Worm (Caenorhabditis elegans) whole organism, L2 larva: ENCODE measurements around the gene R10E11.5.
A peak's percentile ranks its signal among the peaks of the same experiment; 100 is the strongest.

ENCODE experiments used
- C34F6.9 ChIP-seq: fragments of 150-350 bp; optimal IDR thresholded peaks from 2 replicates; lab custom pipeline; 2014; ENCODE audit warnings: missing biosample characterization, missing genetic modification characterization
- F13H6.1 ChIP-seq: sonication (generic microtip); optimal IDR thresholded peaks from 2 replicates; lab custom pipeline; 2016; ENCODE audit warnings: missing genetic modification characterization, missing compliant biosample characterization
- Y55F3AM.14 ChIP-seq: fragments of 200-800 bp; sonication (Bioruptor generic); optimal IDR thresholded peaks from 2 replicates; lab custom pipeline; 2018; ENCODE audit warnings: mild to moderate bottlenecking, missing genetic modification characterization, missing compliant biosample characterization
- ZK546.5 ChIP-seq: sonication (generic microtip); optimal IDR thresholded peaks from 2 replicates; lab custom pipeline; 2017; ENCODE audit warnings: missing biosample characterization, missing genetic modification characterization
- aly-2 ChIP-seq: fragments of 150-350 bp; optimal IDR thresholded peaks from 2 replicates; lab custom pipeline; 2014; ENCODE audit warnings: missing biosample characterization, missing genetic modification characterization
- blmp-1 ChIP-seq: sonication (generic microtip); optimal IDR thresholded peaks from 2 replicates; lab custom pipeline; 2017; ENCODE audit warnings: missing genetic modification characterization, mild to moderate bottlenecking, missing compliant biosample characterization, antibody characterized with exemption, moderate library complexity; ENCODE audit not compliant: insufficient read depth
- crh-2 ChIP-seq: sonication (generic microtip); optimal IDR thresholded peaks from 2 replicates; lab custom pipeline; 2017; ENCODE audit warnings: missing biosample characterization, missing genetic modification characterization
- dmd-4 ChIP-seq: sonication (generic microtip); optimal IDR thresholded peaks from 2 replicates; lab custom pipeline; 2017; ENCODE audit warnings: missing biosample characterization, missing genetic modification characterization
- elt-3 ChIP-seq: sonication (generic microtip); optimal IDR thresholded peaks from 2 replicates; lab custom pipeline; 2017; ENCODE audit warnings: missing biosample characterization, missing genetic modification characterization
- fos-1 ChIP-seq: fragments of 150-350 bp; optimal IDR thresholded peaks from 2 replicates; lab custom pipeline; 2014; ENCODE audit warnings: missing biosample characterization, missing genetic modification characterization
- gmeb-1 ChIP-seq: fragments of 150-350 bp; optimal IDR thresholded peaks from 2 replicates; lab custom pipeline; 2014; ENCODE audit warnings: missing biosample characterization, missing genetic modification characterization
- lin-11 ChIP-seq: fragments of 150-350 bp; sonication (generic microtip); optimal IDR thresholded peaks from 2 replicates; lab custom pipeline; 2014; ENCODE audit warnings: missing biosample characterization, missing genetic modification characterization, inconsistent platforms, mixed read lengths
- lsy-2 ChIP-seq, 2 experiments: fragments of 150-350 bp in 1 of 2; sonication (generic microtip) in 1 of 2; optimal IDR thresholded peaks; 2 replicates each; lab custom pipeline; 2014 to 2017; ENCODE audit warnings: missing biosample characterization in 2 of 2, missing genetic modification characterization in 2 of 2
- mdl-1 ChIP-seq, 2 experiments: fragments of 150-350 bp in 1 of 2; sonication (generic microtip) in 1 of 2; optimal IDR thresholded peaks; 2 replicates each; lab custom pipeline; 2017; ENCODE audit warnings: missing biosample characterization in 2 of 2, missing genetic modification characterization in 2 of 2
- nhr-11 ChIP-seq: fragments of 150-350 bp; optimal IDR thresholded peaks from 2 replicates; lab custom pipeline; 2014; ENCODE audit warnings: missing biosample characterization, missing genetic modification characterization
- nhr-12 ChIP-seq: fragments of 150-350 bp; optimal IDR thresholded peaks from 2 replicates; lab custom pipeline; 2014; ENCODE audit warnings: missing biosample characterization, missing genetic modification characterization
- nhr-129 ChIP-seq: fragments of 150-350 bp; optimal IDR thresholded peaks from 2 replicates; lab custom pipeline; 2014; ENCODE audit warnings: missing biosample characterization, missing genetic modification characterization
- nhr-21 ChIP-seq: fragments of 150-350 bp; optimal IDR thresholded peaks from 2 replicates; lab custom pipeline; 2014; ENCODE audit warnings: missing biosample characterization, missing genetic modification characterization
- nhr-23 ChIP-seq: fragments of 150-350 bp; optimal IDR thresholded peaks from 2 replicates; lab custom pipeline; 2014; ENCODE audit warnings: missing biosample characterization, missing genetic modification reagents, missing genetic modification characterization
- nhr-77 ChIP-seq: fragments of 150-350 bp; optimal IDR thresholded peaks from 2 replicates; lab custom pipeline; 2014; ENCODE audit warnings: missing biosample characterization, missing genetic modification characterization
- skn-1 ChIP-seq: sonication (generic microtip); optimal IDR thresholded peaks from 2 replicates; lab custom pipeline; 2017; ENCODE audit warnings: missing biosample characterization, missing genetic modification characterization
- sma-3 ChIP-seq: sonication (generic microtip); optimal IDR thresholded peaks from 2 replicates; lab custom pipeline; 2016; ENCODE audit warnings: missing genetic modification reagents, missing genetic modification characterization, missing compliant biosample characterization
- sma-9 ChIP-seq, 2 experiments: fragments of 150-350 bp in 1 of 2; sonication (generic microtip) in 1 of 2; optimal IDR thresholded peaks; 2 replicates each; lab custom pipeline; 2014 to 2016; ENCODE audit warnings: missing genetic modification characterization in 2 of 2, mild to moderate bottlenecking in 1 of 2, missing biosample characterization in 1 of 2, missing compliant biosample characterization in 1 of 2, missing genetic modification reagents in 1 of 2, moderate library complexity in 1 of 2
- snpc-4 ChIP-seq: fragments of 150-350 bp; optimal IDR thresholded peaks from 2 replicates; lab custom pipeline; 2014; ENCODE audit warnings: missing biosample characterization, missing genetic modification characterization
- unc-39 ChIP-seq: fragments of 150-350 bp; optimal IDR thresholded peaks from 2 replicates; lab custom pipeline; 2014; ENCODE audit warnings: missing biosample characterization, missing genetic modification characterization
- unc-55 ChIP-seq: fragments of 150-350 bp; sonication (generic microtip); optimal IDR thresholded peaks from 3 replicates; lab custom pipeline; 2014; ENCODE audit warnings: missing biosample characterization, missing genetic modification reagents, missing genetic modification characterization
- unc-62 ChIP-seq: fragments of 150-350 bp; optimal IDR thresholded peaks from 2 replicates; lab custom pipeline; 2014; ENCODE audit warnings: missing biosample characterization, missing genetic modification reagents, missing genetic modification characterization
- zag-1 ChIP-seq: fragments of 150-350 bp; optimal IDR thresholded peaks from 2 replicates; lab custom pipeline; 2014; ENCODE audit warnings: missing biosample characterization, missing genetic modification characterization
- ztf-1 ChIP-seq: fragments of 200-800 bp; sonication (Bioruptor generic); conservative IDR thresholded peaks from 2 replicates; pipeline ENCODE4 v1.3.6; 2022; ENCODE audit warnings: missing genetic modification characterization, missing compliant biosample characterization
- ztf-11 ChIP-seq: sonication (generic microtip); optimal IDR thresholded peaks from 2 replicates; lab custom pipeline; 2017; ENCODE audit warnings: missing biosample characterization, missing genetic modification characterization
- ztf-4 ChIP-seq: fragments of 150-350 bp; optimal IDR thresholded peaks from 2 replicates; lab custom pipeline; 2014; ENCODE audit warnings: missing biosample characterization, missing genetic modification characterization

Gene R10E11.5

DNA sequence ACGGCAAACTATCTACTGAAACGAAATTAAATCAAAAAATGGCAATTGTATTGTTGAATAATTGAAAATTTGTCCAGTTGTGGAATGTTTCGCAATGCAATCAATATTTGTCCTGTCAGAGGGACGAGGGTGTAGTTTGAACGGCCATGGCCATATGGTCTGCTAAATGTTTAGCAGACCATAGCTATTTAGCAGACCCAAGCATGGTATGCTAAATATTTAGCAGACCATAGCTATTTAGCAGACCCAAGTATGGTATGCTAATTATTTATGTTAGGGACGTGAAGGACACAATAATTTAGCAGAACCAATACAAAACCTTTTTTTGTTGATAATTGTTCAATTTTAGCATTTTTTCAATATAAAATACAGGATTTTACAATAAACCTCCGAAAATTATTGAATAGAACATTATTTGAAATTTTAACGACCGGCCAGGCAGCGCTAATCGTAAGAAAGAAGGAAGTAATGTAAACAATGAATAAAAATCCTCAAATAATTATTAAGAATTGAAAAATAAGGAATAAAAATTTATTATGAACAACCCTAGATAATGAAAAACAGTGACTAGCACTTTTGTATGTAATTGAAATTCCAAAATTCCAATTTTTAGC is 15.6 kb upstream of the R10E11.5 start, which contains the start of gene riok-3 (continued):
- no peak for TF ChIP-seq unc-39 (tag; lab: Kevin White, UChicago)
- TF ChIP-seq unc-55, result no peak
- TF ChIP-seq nhr-77 (tag; lab: Kevin White, UChicago), result no peak
- TF ChIP-seq nhr-12 (tag; lab: Kevin White, UChicago), result no peak
- no peak for TF ChIP-seq ZK546.5 (tag; lab: Kevin White, UChicago)
- TF ChIP-seq sma-9 (GFP tag; optimal IDR thresholded peaks at IDR 0.05; lab: Kevin White, UChicago), result no peak
- no peak for TF ChIP-seq sma-9 (tag; optimal IDR thresholded peaks at IDR 0.05; lab: Kevin White, UChicago)
- no peak for TF ChIP-seq unc-62 (GFP tag; lab: Kevin White, UChicago)
- no peak for TF ChIP-seq mdl-1 (tag; optimal IDR thresholded peaks at IDR 0.05; lab: Kevin White, UChicago)
- TF ChIP-seq gmeb-1 (tag; lab: Kevin White, UChicago), result peak; percentile 19
- TF ChIP-seq zag-1 (tag; lab: Kevin White, UChicago), result no peak
- no peak for TF ChIP-seq crh-2 (tag; lab: Kevin White, UChicago)

DNA sequence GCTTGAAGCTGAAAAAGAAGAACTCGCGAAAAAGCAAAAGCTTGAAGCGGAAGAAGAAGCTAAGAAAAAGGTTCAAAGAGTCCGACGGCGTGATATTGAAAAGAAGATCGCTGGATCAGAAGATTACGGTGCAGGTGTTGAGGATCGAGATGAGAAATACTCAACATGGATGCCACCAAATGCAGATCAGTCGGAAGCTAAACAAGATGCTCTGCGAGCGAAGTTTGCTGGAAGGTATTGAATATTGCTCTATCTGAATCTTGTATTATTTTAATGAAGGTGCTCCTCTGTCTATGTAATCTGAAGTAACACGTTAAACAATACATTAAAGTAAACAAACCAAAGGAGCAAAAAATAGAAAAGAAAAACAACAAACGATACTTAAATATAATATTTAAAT is 12.6 kb upstream of the R10E11.5 start:
- TF ChIP-seq unc-62 (GFP tag; lab: Kevin White, UChicago) (no peak), aly-2 (tag; lab: Kevin White, UChicago) (no peak), crh-2 (tag; lab: Kevin White, UChicago) (no peak)

DNA sequence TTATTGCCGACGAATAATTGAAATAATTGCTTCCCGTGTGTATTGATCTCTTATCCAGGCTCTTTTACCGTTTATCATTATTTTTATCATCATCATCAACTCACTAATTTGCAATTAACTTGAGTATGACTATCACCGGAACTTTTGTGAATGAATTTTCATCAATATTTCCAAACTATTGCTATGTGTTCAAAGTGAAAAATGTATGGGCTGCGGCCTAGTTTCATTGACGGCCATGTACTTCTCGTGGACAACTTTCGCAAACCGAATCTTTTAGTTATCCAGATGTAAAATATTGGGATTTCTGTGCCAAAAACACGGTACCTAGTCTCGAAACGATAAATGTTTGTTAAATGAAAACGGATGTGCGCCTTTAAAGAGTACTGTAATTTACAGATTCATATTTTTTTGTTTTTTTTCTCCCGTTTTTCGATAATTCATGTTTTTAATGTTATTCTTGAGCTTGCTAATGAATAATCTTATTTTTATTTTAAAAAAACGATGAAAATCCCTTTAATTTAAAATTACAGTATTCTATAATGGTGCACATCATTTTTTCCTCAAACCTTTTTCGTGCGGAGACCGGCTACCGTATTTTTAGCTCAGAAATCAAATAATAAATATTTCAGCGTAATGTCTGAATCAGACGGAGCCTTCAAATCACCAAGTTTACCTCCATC is 9.2 kb upstream of the R10E11.5 start, which contains the start of gene ZK632.2:
ZK632.2 (plus strand) TSS at position 630 of the 680 bp plus-strand sequence.
- TF ChIP-seq aly-2 (tag; lab: Kevin White, UChicago) (no peak), C34F6.9 (no peak), lsy-2 (tag; optimal IDR thresholded peaks at IDR 0.05; lab: Kevin White, UChicago) (peak in 1 of 2 experiments; percentile 17), nhr-77 (tag; lab: Kevin White, UChicago) (no peak), Y55F3AM.14 (no peak), nhr-11 (tag; lab: Kevin White, UChicago) (no peak), nhr-129 (peak; percentile 13), nhr-21 (tag; lab: Kevin White, UChicago) (no peak), ztf-1 (GFP tag; lab: Robert Waterston, UW) (no peak), skn-1 (tag; lab: Kevin White, UChicago) (no peak), ztf-11 (tag; lab: Kevin White, UChicago) (no peak), unc-62 (GFP tag; lab: Kevin White, UChicago) (no peak), snpc-4 (tag; lab: Kevin White, UChicago) (no peak), sma-3 (no peak), sma-9 (GFP tag; optimal IDR thresholded peaks at IDR 0.05; lab: Kevin White, UChicago) (no peak), sma-9 (tag; optimal IDR thresholded peaks at IDR 0.05; lab: Kevin White, UChicago) (no peak), fos-1 (tag; lab: Kevin White, UChicago) (no peak)

DNA sequence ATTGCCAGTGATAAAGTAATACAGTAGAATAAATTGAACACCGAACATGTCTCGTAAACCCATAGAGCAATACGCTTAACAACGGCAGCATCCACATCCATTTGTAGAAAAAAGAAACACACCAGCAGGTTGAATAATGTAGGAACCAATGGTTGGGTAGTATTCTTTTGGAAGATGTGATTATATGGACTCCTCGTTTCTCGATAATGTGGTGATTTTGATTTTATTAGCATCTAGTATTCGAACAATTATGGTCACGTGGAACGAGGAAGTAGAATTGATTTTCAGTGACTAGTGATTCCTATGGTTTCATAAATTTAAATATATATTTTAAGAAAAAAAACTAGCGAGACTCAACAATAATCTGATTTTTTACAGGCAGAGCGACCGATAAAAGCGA is 7.0 kb upstream of the R10E11.5 start, which contains the start of gene srxa-10:
srxa-10 (minus strand) TSS at position 101 of the 400 bp plus-strand sequence.
- TF ChIP-seq unc-62 (GFP tag; lab: Kevin White, UChicago) (no peak), F13H6.1 (tag; lab: Kevin White, UChicago) (no peak), elt-3 (tag; lab: Kevin White, UChicago) (no peak), nhr-23 (no peak), ztf-4 (tag; lab: Kevin White, UChicago) (no peak), dmd-4 (tag; lab: Kevin White, UChicago) (no peak), nhr-21 (tag; lab: Kevin White, UChicago) (no peak), zag-1 (tag; lab: Kevin White, UChicago) (no peak), nhr-77 (tag; lab: Kevin White, UChicago) (no peak), nhr-129 (no peak), blmp-1 (no peak), lin-11 (tag; lab: Kevin White, UChicago) (no peak)
